Worm (Caenorhabditis elegans) whole organism, L2 larva: ENCODE measurements around the gene sly-1.

ENCODE experiments used
- C34F6.9 ChIP-seq: fragments of 150-350 bp; optimal IDR thresholded peaks from 2 replicates; lab custom pipeline; 2014; ENCODE audit warnings: missing biosample characterization, missing genetic modification characterization
- F13H6.1 ChIP-seq: sonication (generic microtip); optimal IDR thresholded peaks from 2 replicates; lab custom pipeline; 2016; ENCODE audit warnings: missing genetic modification characterization, missing compliant biosample characterization
- R02D3.7 ChIP-seq: fragments of 150-350 bp; optimal IDR thresholded peaks from 2 replicates; lab custom pipeline; 2014; ENCODE audit warnings: missing biosample characterization, missing genetic modification characterization
- Y55F3AM.14 ChIP-seq: fragments of 200-800 bp; sonication (Bioruptor generic); optimal IDR thresholded peaks from 2 replicates; lab custom pipeline; 2018; ENCODE audit warnings: mild to moderate bottlenecking, missing genetic modification characterization, missing compliant biosample characterization
- ZK546.5 ChIP-seq: sonication (generic microtip); optimal IDR thresholded peaks from 2 replicates; lab custom pipeline; 2017; ENCODE audit warnings: missing biosample characterization, missing genetic modification characterization
- alr-1 ChIP-seq: fragments of 150-350 bp; optimal IDR thresholded peaks from 2 replicates; lab custom pipeline; 2014; ENCODE audit warnings: missing biosample characterization, missing genetic modification characterization
- aly-2 ChIP-seq: fragments of 150-350 bp; optimal IDR thresholded peaks from 2 replicates; lab custom pipeline; 2014; ENCODE audit warnings: missing biosample characterization, missing genetic modification characterization
- ama-1 ChIP-seq: fragments of 150-350 bp; optimal IDR thresholded peaks from 2 replicates; lab custom pipeline; 2018; ENCODE audit warnings: inconsistent platforms
- blmp-1 ChIP-seq: sonication (generic microtip); optimal IDR thresholded peaks from 2 replicates; lab custom pipeline; 2017; ENCODE audit warnings: missing genetic modification characterization, mild to moderate bottlenecking, missing compliant biosample characterization, antibody characterized with exemption, moderate library complexity; ENCODE audit not compliant: insufficient read depth
- ceh-16 ChIP-seq: fragments of 150-350 bp; optimal IDR thresholded peaks from 2 replicates; lab custom pipeline; 2014; ENCODE audit warnings: missing biosample characterization, missing genetic modification characterization
- ceh-82 ChIP-seq: fragments of 150-350 bp; optimal IDR thresholded peaks from 2 replicates; lab custom pipeline; 2014; ENCODE audit warnings: missing biosample characterization, missing genetic modification characterization
- crh-2 ChIP-seq: sonication (generic microtip); optimal IDR thresholded peaks from 2 replicates; lab custom pipeline; 2017; ENCODE audit warnings: missing biosample characterization, missing genetic modification characterization
- dmd-4 ChIP-seq: sonication (generic microtip); optimal IDR thresholded peaks from 2 replicates; lab custom pipeline; 2017; ENCODE audit warnings: missing biosample characterization, missing genetic modification characterization
- egl-27 ChIP-seq: sonication (generic microtip); optimal IDR thresholded peaks from 3 replicates; lab custom pipeline; 2017; ENCODE audit warnings: missing biosample characterization, missing genetic modification reagents, missing genetic modification characterization
- elt-1 ChIP-seq: fragments of 150-350 bp; optimal IDR thresholded peaks from 2 replicates; lab custom pipeline; 2014; ENCODE audit warnings: missing biosample characterization, missing genetic modification characterization
- elt-3 ChIP-seq: sonication (generic microtip); optimal IDR thresholded peaks from 2 replicates; lab custom pipeline; 2017; ENCODE audit warnings: missing biosample characterization, missing genetic modification characterization
- fos-1 ChIP-seq: fragments of 150-350 bp; optimal IDR thresholded peaks from 2 replicates; lab custom pipeline; 2014; ENCODE audit warnings: missing biosample characterization, missing genetic modification characterization
- gmeb-1 ChIP-seq: fragments of 150-350 bp; optimal IDR thresholded peaks from 2 replicates; lab custom pipeline; 2014; ENCODE audit warnings: missing biosample characterization, missing genetic modification characterization
- lin-11 ChIP-seq: fragments of 150-350 bp; sonication (generic microtip); optimal IDR thresholded peaks from 2 replicates; lab custom pipeline; 2014; ENCODE audit warnings: missing biosample characterization, missing genetic modification characterization, inconsistent platforms, mixed read lengths
- lin-13 ChIP-seq: fragments of 150-350 bp; optimal IDR thresholded peaks from 2 replicates; lab custom pipeline; 2014; ENCODE audit warnings: missing biosample characterization, missing genetic modification reagents, missing genetic modification characterization
- lin-39 ChIP-seq: fragments of 150-350 bp; optimal IDR thresholded peaks from 2 replicates; lab custom pipeline; 2014; ENCODE audit warnings: missing biosample characterization, missing genetic modification reagents, missing genetic modification characterization
- lsy-2 ChIP-seq, 2 experiments: fragments of 150-350 bp in 1 of 2; sonication (generic microtip) in 1 of 2; optimal IDR thresholded peaks; 2 replicates each; lab custom pipeline; 2014 to 2017; ENCODE audit warnings: missing biosample characterization in 2 of 2, missing genetic modification characterization in 2 of 2
- mab-5 ChIP-seq: fragments of 150-350 bp; optimal IDR thresholded peaks from 2 replicates; lab custom pipeline; 2014; ENCODE audit warnings: missing biosample characterization, missing genetic modification characterization
- mbf-1 ChIP-seq: sonication (generic microtip); optimal IDR thresholded peaks from 2 replicates; lab custom pipeline; 2017; ENCODE audit warnings: missing biosample characterization, missing genetic modification characterization
- mdl-1 ChIP-seq, 2 experiments: fragments of 150-350 bp in 1 of 2; sonication (generic microtip) in 1 of 2; optimal IDR thresholded peaks; 2 replicates each; lab custom pipeline; 2017; ENCODE audit warnings: missing biosample characterization in 2 of 2, missing genetic modification characterization in 2 of 2
- nhr-10 ChIP-seq: sonication (generic microtip); optimal IDR thresholded peaks from 2 replicates; lab custom pipeline; 2017; ENCODE audit warnings: missing biosample characterization, missing genetic modification characterization
- nhr-11 ChIP-seq: fragments of 150-350 bp; optimal IDR thresholded peaks from 2 replicates; lab custom pipeline; 2014; ENCODE audit warnings: missing biosample characterization, missing genetic modification characterization
- nhr-12 ChIP-seq: fragments of 150-350 bp; optimal IDR thresholded peaks from 2 replicates; lab custom pipeline; 2014; ENCODE audit warnings: missing biosample characterization, missing genetic modification characterization
- nhr-129 ChIP-seq: fragments of 150-350 bp; optimal IDR thresholded peaks from 2 replicates; lab custom pipeline; 2014; ENCODE audit warnings: missing biosample characterization, missing genetic modification characterization
- nhr-21 ChIP-seq: fragments of 150-350 bp; optimal IDR thresholded peaks from 2 replicates; lab custom pipeline; 2014; ENCODE audit warnings: missing biosample characterization, missing genetic modification characterization
- nhr-23 ChIP-seq: fragments of 150-350 bp; optimal IDR thresholded peaks from 2 replicates; lab custom pipeline; 2014; ENCODE audit warnings: missing biosample characterization, missing genetic modification reagents, missing genetic modification characterization
- nhr-237 ChIP-seq: fragments of 150-350 bp; optimal IDR thresholded peaks from 2 replicates; lab custom pipeline; 2014; ENCODE audit warnings: missing biosample characterization, missing genetic modification characterization
- nhr-25 ChIP-seq: fragments of 150-350 bp; sonication (generic microtip); optimal IDR thresholded peaks from 3 replicates; lab custom pipeline; 2014; ENCODE audit warnings: missing biosample characterization, missing genetic modification characterization
- nhr-6 ChIP-seq: fragments of 150-350 bp; optimal IDR thresholded peaks from 2 replicates; lab custom pipeline; 2014; ENCODE audit warnings: missing biosample characterization, missing genetic modification characterization
- nhr-77 ChIP-seq: fragments of 150-350 bp; optimal IDR thresholded peaks from 2 replicates; lab custom pipeline; 2014; ENCODE audit warnings: missing biosample characterization, missing genetic modification characterization
- peb-1 ChIP-seq: fragments of 150-350 bp; optimal IDR thresholded peaks from 2 replicates; lab custom pipeline; 2014; ENCODE audit warnings: missing biosample characterization, missing genetic modification characterization
- sem-4 ChIP-seq: fragments of 150-350 bp; optimal IDR thresholded peaks from 2 replicates; lab custom pipeline; 2014; ENCODE audit warnings: missing biosample characterization, missing genetic modification reagents, missing genetic modification characterization
- skn-1 ChIP-seq: sonication (generic microtip); optimal IDR thresholded peaks from 2 replicates; lab custom pipeline; 2017; ENCODE audit warnings: missing biosample characterization, missing genetic modification characterization
- sma-3 ChIP-seq: sonication (generic microtip); optimal IDR thresholded peaks from 2 replicates; lab custom pipeline; 2016; ENCODE audit warnings: missing genetic modification reagents, missing genetic modification characterization, missing compliant biosample characterization
- sma-9 ChIP-seq, 2 experiments: fragments of 150-350 bp in 1 of 2; sonication (generic microtip) in 1 of 2; optimal IDR thresholded peaks; 2 replicates each; lab custom pipeline; 2014 to 2016; ENCODE audit warnings: missing genetic modification characterization in 2 of 2, mild to moderate bottlenecking in 1 of 2, missing biosample characterization in 1 of 2, missing compliant biosample characterization in 1 of 2, missing genetic modification reagents in 1 of 2, moderate library complexity in 1 of 2
- snpc-4 ChIP-seq: fragments of 150-350 bp; optimal IDR thresholded peaks from 2 replicates; lab custom pipeline; 2014; ENCODE audit warnings: missing biosample characterization, missing genetic modification characterization
- unc-39 ChIP-seq: fragments of 150-350 bp; optimal IDR thresholded peaks from 2 replicates; lab custom pipeline; 2014; ENCODE audit warnings: missing biosample characterization, missing genetic modification characterization
- unc-55 ChIP-seq: fragments of 150-350 bp; sonication (generic microtip); optimal IDR thresholded peaks from 3 replicates; lab custom pipeline; 2014; ENCODE audit warnings: missing biosample characterization, missing genetic modification reagents, missing genetic modification characterization
- unc-62 ChIP-seq: fragments of 150-350 bp; optimal IDR thresholded peaks from 2 replicates; lab custom pipeline; 2014; ENCODE audit warnings: missing biosample characterization, missing genetic modification reagents, missing genetic modification characterization
- zag-1 ChIP-seq: fragments of 150-350 bp; optimal IDR thresholded peaks from 2 replicates; lab custom pipeline; 2014; ENCODE audit warnings: missing biosample characterization, missing genetic modification characterization
- ztf-1 ChIP-seq: fragments of 200-800 bp; sonication (Bioruptor generic); conservative IDR thresholded peaks from 2 replicates; pipeline ENCODE4 v1.3.6; 2022; ENCODE audit warnings: missing genetic modification characterization, missing compliant biosample characterization
- ztf-11 ChIP-seq: sonication (generic microtip); optimal IDR thresholded peaks from 2 replicates; lab custom pipeline; 2017; ENCODE audit warnings: missing biosample characterization, missing genetic modification characterization
- ztf-4 ChIP-seq: fragments of 150-350 bp; optimal IDR thresholded peaks from 2 replicates; lab custom pipeline; 2014; ENCODE audit warnings: missing biosample characterization, missing genetic modification characterization

The sly-1 gene

ce11 chrIII:10460427-10461163 lies 46.3 kb upstream of the sly-1 start, which contains the start of gene ecps-1:
TSS of gene ecps-1 (minus strand) at chrIII:10460551.
- no peak for TF ChIP-seq Y55F3AM.14 (GFP tag; lab: Kevin White, UChicago)
- peak; percentile 50 for TF ChIP-seq snpc-4 (tag; lab: Kevin White, UChicago)
- TF ChIP-seq nhr-25 = no peak
- peak; percentile 82 for TF ChIP-seq sem-4 (tag; lab: Kevin White, UChicago)
- no peak for TF ChIP-seq unc-39 (tag; lab: Kevin White, UChicago)
- TF ChIP-seq C34F6.9 (tag; lab: Kevin White, UChicago) = peak; percentile 97
- peak; percentile 77 for TF ChIP-seq F13H6.1 (tag; lab: Kevin White, UChicago)
- peak; percentile 81 for TF ChIP-seq nhr-21 (tag; lab: Kevin White, UChicago)
- peak; percentile 83 for TF ChIP-seq nhr-6 (tag; lab: Kevin White, UChicago)
- TF ChIP-seq zag-1 = peak; percentile 48
- no peak for TF ChIP-seq elt-3 (tag; lab: Kevin White, UChicago)
- no peak for TF ChIP-seq ceh-82 (tag; lab: Kevin White, UChicago)
- TF ChIP-seq elt-1 (tag; lab: Kevin White, UChicago) = no peak
- TF ChIP-seq lsy-2 (tag; optimal IDR thresholded peaks at IDR 0.05; lab: Kevin White, UChicago) = peak; percentile 70 to 93
- TF ChIP-seq fos-1 = peak; percentile 80
- no peak for TF ChIP-seq dmd-4 (tag; lab: Kevin White, UChicago)
- TF ChIP-seq skn-1 (tag; lab: Kevin White, UChicago) = peak; percentile 95
- peak; percentile 1 to 4 for TF ChIP-seq mdl-1 (tag; optimal IDR thresholded peaks at IDR 0.05; lab: Kevin White, UChicago)
- peak; percentile 84 for TF ChIP-seq gmeb-1 (tag; lab: Kevin White, UChicago)
- no peak for TF ChIP-seq lin-13 (GFP tag; lab: Kevin White, UChicago)
- TF ChIP-seq egl-27 (tag; lab: Kevin White, UChicago) = peak; percentile 57
- TF ChIP-seq alr-1 (tag; lab: Kevin White, UChicago) = no peak
- TF ChIP-seq nhr-10 (tag; lab: Kevin White, UChicago) = no peak
- TF ChIP-seq ztf-1 (GFP tag; lab: Robert Waterston, UW) = no peak
- peak; percentile 88 for TF ChIP-seq mab-5 (tag; lab: Kevin White, UChicago)
- no peak for TF ChIP-seq ceh-16 (tag; lab: Kevin White, UChicago)
- TF ChIP-seq blmp-1 (tag; lab: Kevin White, UChicago) = peak; percentile 24
- peak; percentile 95 for TF ChIP-seq crh-2 (tag; lab: Kevin White, UChicago)
- peak; percentile 90 for TF ChIP-seq sma-9 (GFP tag; optimal IDR thresholded peaks at IDR 0.05; lab: Kevin White, UChicago)
- no peak for TF ChIP-seq sma-9 (tag; optimal IDR thresholded peaks at IDR 0.05; lab: Kevin White, UChicago)
- no peak for TF ChIP-seq ztf-4 (tag; lab: Kevin White, UChicago)
- no peak for TF ChIP-seq lin-11 (tag; lab: Kevin White, UChicago)
- peak; percentile 96 for TF ChIP-seq unc-55 (GFP tag; lab: Kevin White, UChicago)
- no peak for TF ChIP-seq lin-39 (tag; lab: Kevin White, UChicago)
- no peak for TF ChIP-seq ama-1 (lab: Kevin White, UChicago)
- peak; percentile 96 for TF ChIP-seq sma-3 (GFP tag; lab: Kevin White, UChicago)
- peak; percentile 81 for TF ChIP-seq nhr-129
- TF ChIP-seq nhr-237 (tag; lab: Kevin White, UChicago) = peak; percentile 46
- TF ChIP-seq nhr-12 (tag; lab: Kevin White, UChicago) = no peak
- TF ChIP-seq nhr-77 (tag; lab: Kevin White, UChicago) = peak; percentile 41
- TF ChIP-seq ZK546.5 = peak; percentile 58
- no peak for TF ChIP-seq aly-2 (tag; lab: Kevin White, UChicago)
- TF ChIP-seq nhr-23 (tag; lab: Kevin White, UChicago) = no peak
- TF ChIP-seq nhr-11 (tag; lab: Kevin White, UChicago) = peak; percentile 11
- TF ChIP-seq R02D3.7 = peak; percentile 41
- TF ChIP-seq mbf-1 (tag; lab: Kevin White, UChicago) = no peak
- no peak for TF ChIP-seq unc-62 (GFP tag; lab: Kevin White, UChicago)
- TF ChIP-seq peb-1 (tag; lab: Kevin White, UChicago) = no peak
- TF ChIP-seq ztf-11 (tag; lab: Kevin White, UChicago) = no peak
